Fruit fly (Drosophila melanogaster) whole organism, wandering third instar larva: ENCODE results near the gene CG45075.

Experiments used
- CG32264 ChIP-seq: fragments of 200-800 bp; sonication (Bioruptor generic); optimal IDR thresholded peaks from 2 replicates; lab custom pipeline; 2016; ENCODE audit warnings: missing biosample characterization, missing genetic modification characterization
- CG9705 ChIP-seq: fragments of 200-800 bp; sonication (Bioruptor generic); optimal IDR thresholded peaks from 2 replicates; lab custom pipeline; 2018; ENCODE audit warnings: missing biosample characterization, mild to moderate bottlenecking, missing genetic modification characterization
- CrebA ChIP-seq: fragments of 200-800 bp; sonication (Bioruptor generic); optimal IDR thresholded peaks from 2 replicates; lab custom pipeline; 2016; ENCODE audit warnings: missing biosample characterization, mild to moderate bottlenecking, missing genetic modification characterization, borderline replicate concordance
- Dfd ChIP-seq: fragments of >200 bp; optimal IDR thresholded peaks from 2 replicates; lab custom pipeline; 2017; ENCODE audit warnings: missing biosample characterization, missing genetic modification characterization
- HLH106 ChIP-seq: fragments of 200-800 bp; optimal IDR thresholded peaks from 3 replicates; lab custom pipeline; 2019; ENCODE audit warnings: missing biosample characterization, mild to moderate bottlenecking, missing genetic modification characterization, moderate library complexity
- Hnf4 ChIP-seq: fragments of 200-800 bp; sonication (Bioruptor generic); optimal IDR thresholded peaks from 2 replicates; lab custom pipeline; 2016; ENCODE audit warnings: missing biosample characterization, mild to moderate bottlenecking, missing genetic modification characterization
- Hr78 ChIP-seq: fragments of >200 bp; optimal IDR thresholded peaks from 2 replicates; lab custom pipeline; 2017; ENCODE audit warnings: missing biosample characterization, missing genetic modification characterization
- Hr83 ChIP-seq: fragments of 200-300 bp; sonication (Bioruptor generic); optimal IDR thresholded peaks from 2 replicates; lab custom pipeline; 2016; ENCODE audit warnings: missing biosample characterization, mild to moderate bottlenecking, missing genetic modification characterization, moderate library complexity; ENCODE audit not compliant: poor library complexity, severe bottlenecking
- Jra ChIP-seq: sonication (Bioruptor generic); optimal IDR thresholded peaks from 2 replicates; lab custom pipeline; 2016; ENCODE audit warnings: missing biosample characterization, missing genetic modification characterization
- Mio ChIP-seq: sonication (Bioruptor generic); optimal IDR thresholded peaks from 2 replicates; lab custom pipeline; 2016; ENCODE audit warnings: missing biosample characterization, missing genetic modification characterization
- Myc ChIP-seq: fragments of >200 bp; optimal IDR thresholded peaks from 2 replicates; lab custom pipeline; 2017
- N ChIP-seq: fragments of >200 bp; optimal IDR thresholded peaks from 2 replicates; lab custom pipeline; 2018; ENCODE audit warnings: missing biosample characterization, missing external identifiers, missing genetic modification characterization
- OdsH ChIP-seq: fragments of 200-800 bp; sonication (Bioruptor generic); optimal IDR thresholded peaks from 2 replicates; lab custom pipeline; 2016; ENCODE audit warnings: missing biosample characterization, mild to moderate bottlenecking, missing genetic modification characterization
- Rel ChIP-seq, 2 experiments: fragments of 200-800 bp; sonication (Bioruptor generic) in 1 of 2; optimal IDR thresholded peaks; 2 replicates in 1 of 2; 3 replicates in 1 of 2; lab custom pipeline; 2016 to 2019; ENCODE audit warnings: mild to moderate bottlenecking in 2 of 2, missing biosample characterization in 2 of 2, missing genetic modification characterization in 2 of 2, moderate library complexity in 1 of 2
- Sp1 ChIP-seq: fragments of 200-800 bp; sonication (Bioruptor generic); optimal IDR thresholded peaks from 3 replicates; lab custom pipeline; 2019; ENCODE audit warnings: missing biosample characterization, mild to moderate bottlenecking, missing genetic modification characterization, moderate library complexity
- Vsx2 ChIP-seq: fragments of 200-300, 225-300 bp; sonication (Bioruptor generic); optimal IDR thresholded peaks from 2 replicates; lab custom pipeline; 2018; ENCODE audit warnings: missing biosample characterization, missing genetic modification characterization; ENCODE audit not compliant: partially characterized antibody
- br ChIP-seq: fragments of 200-800 bp; sonication (Bioruptor generic); optimal IDR thresholded peaks from 2 replicates; lab custom pipeline; 2016; ENCODE audit warnings: missing biosample characterization, missing genetic modification characterization
- brk ChIP-seq: fragments of 200-800 bp; sonication (Bioruptor generic); optimal IDR thresholded peaks from 2 replicates; lab custom pipeline; 2016; ENCODE audit warnings: missing biosample characterization, mild to moderate bottlenecking, missing genetic modification characterization
- dl ChIP-seq, 2 experiments: fragments of 175-275, 200-275 bp in 1 of 2; fragments of 200-275 bp in 1 of 2; sonication (Bioruptor generic); optimal IDR thresholded peaks; lab custom pipeline; 2018; ENCODE audit warnings: mild to moderate bottlenecking in 2 of 2, missing biosample characterization in 2 of 2, missing genetic modification characterization in 2 of 2, moderate library complexity in 2 of 2; ENCODE audit not compliant: partially characterized antibody in 2 of 2, insufficient read depth in 1 of 2
- dmrt93B ChIP-seq: fragments of 200-800 bp; sonication (Bioruptor generic); optimal IDR thresholded peaks from 2 replicates; lab custom pipeline; 2018; ENCODE audit warnings: missing biosample characterization, mild to moderate bottlenecking, missing genetic modification characterization
- dsf ChIP-seq: sonication (Bioruptor generic); optimal IDR thresholded peaks from 2 replicates; lab custom pipeline; 2016; ENCODE audit warnings: missing biosample characterization, missing genetic modification characterization, borderline replicate concordance
- ey ChIP-seq: fragments of 200-800 bp; sonication (Bioruptor generic); optimal IDR thresholded peaks from 2 replicates; lab custom pipeline; 2016; ENCODE audit warnings: missing biosample characterization, missing genetic modification characterization
- foxo ChIP-seq, 2 experiments: fragments of 200-800 bp; sonication (Bioruptor generic); optimal IDR thresholded peaks; 2 replicates in 1 of 2; 3 replicates in 1 of 2; lab custom pipeline; 2016 to 2017; ENCODE audit warnings: missing biosample characterization in 2 of 2, missing genetic modification characterization in 2 of 2
- fru ChIP-seq: fragments of 200-800 bp; sonication (Bioruptor generic); optimal IDR thresholded peaks from 3 replicates; lab custom pipeline; 2016; ENCODE audit warnings: missing biosample characterization, mild to moderate bottlenecking, missing genetic modification characterization
- h ChIP-seq: fragments of 200-800 bp; sonication (Bioruptor generic); optimal IDR thresholded peaks from 3 replicates; lab custom pipeline; 2016; ENCODE audit warnings: missing biosample characterization, mild to moderate bottlenecking, missing genetic modification characterization
- lola ChIP-seq: fragments of >200 bp; optimal IDR thresholded peaks from 2 replicates; lab custom pipeline; 2017; ENCODE audit warnings: missing biosample characterization, missing genetic modification characterization
- pan ChIP-seq: fragments of >200 bp; optimal IDR thresholded peaks from 2 replicates; lab custom pipeline; 2017
- psq ChIP-seq: fragments of 200-800 bp; sonication (Bioruptor generic); optimal IDR thresholded peaks from 3 replicates; lab custom pipeline; 2017; ENCODE audit warnings: missing biosample characterization, mild to moderate bottlenecking, missing genetic modification characterization, moderate library complexity
- rgr ChIP-seq: fragments of 200-800 bp; sonication (Bioruptor generic); optimal IDR thresholded peaks from 3 replicates; lab custom pipeline; 2016; ENCODE audit warnings: missing biosample characterization, mild to moderate bottlenecking, missing genetic modification characterization
- tai ChIP-seq: sonication (Bioruptor generic); optimal IDR thresholded peaks from 2 replicates; lab custom pipeline; 2016; ENCODE audit warnings: missing biosample characterization, missing genetic modification characterization
- usp ChIP-seq: fragments of >200 bp; optimal IDR thresholded peaks from 2 replicates; lab custom pipeline; 2017; ENCODE audit warnings: missing biosample characterization, missing genetic modification characterization
- woc ChIP-seq: sonication (Bioruptor generic); optimal IDR thresholded peaks from 2 replicates; lab custom pipeline; 2016; ENCODE audit warnings: missing biosample characterization, mild to moderate bottlenecking, missing genetic modification characterization

Gene CG45075

dm6 chr2L:6073894-6074293 lies 17.3 kb upstream of the CG45075 start:
- no peak for TF ChIP-seq ey (GFP tag; lab: Kevin White, UChicago)
- TF ChIP-seq tai (GFP tag; lab: Kevin White, UChicago): no peak
- no peak for TF ChIP-seq fru (GFP tag; lab: Kevin White, UChicago)
- TF ChIP-seq foxo (GFP tag; optimal IDR thresholded peaks at IDR 0.05; lab: Kevin White, UChicago): no peak
- no peak for TF ChIP-seq Hr78 (GFP tag; lab: Kevin White, UChicago)

DNA sequence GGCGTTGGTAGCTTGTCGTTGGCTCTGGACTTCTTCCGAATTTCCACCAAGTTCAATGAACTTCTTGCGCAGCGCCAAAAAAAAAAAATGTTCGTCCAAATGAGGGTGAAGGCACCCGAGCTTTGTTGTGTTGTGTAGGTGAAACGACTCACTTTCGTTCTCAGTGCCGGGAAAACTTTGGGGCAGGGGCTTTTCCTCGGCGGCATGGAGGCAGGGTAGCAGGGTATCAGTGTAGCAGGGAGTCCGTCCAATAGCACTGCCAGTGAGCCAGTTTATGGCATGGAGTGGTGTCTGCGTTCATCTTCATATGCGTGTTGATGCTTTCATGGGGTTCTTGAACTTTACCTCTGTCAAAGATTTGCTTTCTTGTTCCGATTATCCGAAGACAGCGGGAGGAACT lies 16.9 kb upstream of the CG45075 start:
- TF ChIP-seq Vsx2 (GFP tag; lab: Kevin White, UChicago) (no peak), CrebA (no peak), Hr78 (GFP tag; lab: Kevin White, UChicago) (no peak), dsf (GFP tag; lab: Kevin White, UChicago) (no peak), CG32264 (GFP tag; lab: Kevin White, UChicago) (no peak), brk (GFP tag; lab: Kevin White, UChicago) (no peak), Jra (GFP tag; lab: Kevin White, UChicago) (no peak), dmrt93B (GFP tag; lab: Kevin White, UChicago) (no peak), lola (no peak), Hnf4 (GFP tag; lab: Kevin White, UChicago) (no peak), Mio (GFP tag; lab: Kevin White, UChicago) (no peak), Rel (GFP tag; optimal IDR thresholded peaks at IDR 0.05; lab: Kevin White, UChicago) (no peak), Rel (tag; optimal IDR thresholded peaks at IDR 0.05; lab: Kevin White, UChicago) (no peak), Myc (lab: Kevin White, UChicago) (no peak), OdsH (GFP tag; lab: Kevin White, UChicago) (no peak), HLH106 (tag; lab: Kevin White, UChicago) (no peak)

- TF ChIP-seq psq (GFP tag; lab: Kevin White, UChicago) (no peak), h (GFP tag; lab: Kevin White, UChicago) (no peak), Myc (lab: Kevin White, UChicago) (no peak), Rel (GFP tag; optimal IDR thresholded peaks at IDR 0.05; lab: Kevin White, UChicago) (no peak), Rel (tag; optimal IDR thresholded peaks at IDR 0.05; lab: Kevin White, UChicago) (no peak)
Measured at dm6 chr2L:6075345-6075744, 15.9 kb upstream of the CG45075 start.

dm6 chr2L:6076143-6076542 lies 15.1 kb upstream of the CG45075 start:
- TF ChIP-seq Rel (GFP tag; optimal IDR thresholded peaks at IDR 0.05; lab: Kevin White, UChicago) (no peak), Rel (tag; optimal IDR thresholded peaks at IDR 0.05; lab: Kevin White, UChicago) (peak; percentile 69), Myc (lab: Kevin White, UChicago) (no peak), Vsx2 (GFP tag; lab: Kevin White, UChicago) (no peak), N (GFP tag; lab: Kevin White, UChicago) (no peak), CG9705 (GFP tag; lab: Kevin White, UChicago) (no peak), Hr83 (no peak)

DNA sequence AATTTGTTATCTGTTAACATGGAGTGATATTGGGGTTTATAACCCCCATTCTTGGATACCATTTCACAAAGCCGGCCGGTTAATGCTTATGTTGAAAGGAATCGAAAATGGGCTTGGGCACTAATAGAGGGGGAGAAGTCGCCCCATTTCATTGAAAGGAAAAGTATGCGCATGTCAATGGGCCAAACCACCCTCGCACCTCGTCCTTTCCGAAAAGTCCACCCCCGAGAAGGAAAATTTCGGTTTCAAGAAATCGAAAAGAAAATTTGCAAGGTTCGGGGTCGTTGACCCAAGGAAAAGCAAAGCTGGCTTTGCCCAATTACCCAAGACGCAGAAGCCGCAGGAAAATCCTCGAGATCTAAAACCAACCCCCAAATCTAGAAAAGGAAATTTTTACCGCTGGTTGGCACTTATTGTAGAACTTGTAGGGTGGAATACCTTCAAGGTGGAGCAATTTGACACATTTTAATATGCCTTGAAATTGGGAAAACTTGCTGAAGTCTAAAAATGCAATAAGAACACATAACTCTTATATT lies 14.3 kb upstream of the CG45075 start:
- TF ChIP-seq CG32264 (GFP tag; lab: Kevin White, UChicago) (no peak), Dfd (GFP tag; lab: Kevin White, UChicago) (no peak), br (GFP tag; lab: Kevin White, UChicago) (no peak), rgr (GFP tag; lab: Kevin White, UChicago) (no peak), woc (GFP tag; lab: Kevin White, UChicago) (no peak), pan (no peak), usp (GFP tag; lab: Kevin White, UChicago) (no peak), Vsx2 (GFP tag; lab: Kevin White, UChicago) (no peak), brk (GFP tag; lab: Kevin White, UChicago) (no peak), Myc (lab: Kevin White, UChicago) (no peak), HLH106 (tag; lab: Kevin White, UChicago) (no peak), CG9705 (GFP tag; lab: Kevin White, UChicago) (no peak), dl (GFP tag; optimal IDR thresholded peaks at IDR 0.05; lab: Kevin White, UChicago; ENCODE audit: insufficient read depth in 1 of 2, partially characterized antibody in 2 of 2) (no peak), N (GFP tag; lab: Kevin White, UChicago) (no peak), Sp1 (GFP tag; lab: Kevin White, UChicago) (no peak), Hr78 (GFP tag; lab: Kevin White, UChicago) (no peak)
